Worm (Caenorhabditis elegans): ENCODE measurements around the gene mop-25.1.

ce11 chrX:3974160-3974559 lies 37.9 kb upstream of the mop-25.1 start:
- no peak for TF ChIP-seq him-1 (tag; optimal IDR thresholded peaks at IDR 0.05)
- TF ChIP-seq dao-5 (tag; optimal IDR thresholded peaks at IDR 0.05): no peak
- no peak for TF ChIP-seq W03F9.2 (tag; optimal IDR thresholded peaks at IDR 0.05)
